Worm (Caenorhabditis elegans) whole organism, L4 larva: ENCODE data around the gene K08D10.11.

Experiments
- D1046.2 ChIP-seq: fragments of 200-800 bp; sonication (Bioruptor generic); IDR thresholded peaks from 2 replicates; pipeline ENCODE4 v1.3.6; 2022; ENCODE audit warnings: missing genetic modification characterization, missing compliant biosample characterization
- F37D6.2 ChIP-seq: sonication (generic microtip); optimal IDR thresholded peaks from 2 replicates; lab custom pipeline; 2016; ENCODE audit warnings: mild to moderate bottlenecking, missing genetic modification characterization, missing compliant biosample characterization
- F49E8.2 ChIP-seq: sonication (generic microtip); optimal IDR thresholded peaks from 2 replicates; lab custom pipeline; 2016; ENCODE audit warnings: missing compliant biosample characterization, mild to moderate bottlenecking, missing genetic modification characterization, borderline replicate concordance
- R02D3.7 ChIP-seq: fragments of 150-350 bp; sonication (generic microtip); optimal IDR thresholded peaks from 3 replicates; lab custom pipeline; 2014; ENCODE audit warnings: missing biosample characterization, missing genetic modification characterization
- T20F7.1 ChIP-seq: fragments of 200-800 bp; sonication (Bioruptor generic); optimal IDR thresholded peaks from 2 replicates; lab custom pipeline; 2018; ENCODE audit warnings: mild to moderate bottlenecking, missing genetic modification characterization, missing compliant biosample characterization
- T26A8.4 ChIP-seq: fragments of 200-800 bp; sonication (Bioruptor generic); IDR thresholded peaks from 2 replicates; pipeline ENCODE4 v1.3.6; 2022; ENCODE audit warnings: missing genetic modification characterization, missing compliant biosample characterization
- Y48G9A.11 ChIP-seq: fragments of 200-800 bp; sonication (Bioruptor generic); IDR thresholded peaks from 2 replicates; pipeline ENCODE4 v1.3.6; 2022; ENCODE audit warnings: missing genetic modification reagents, missing genetic modification characterization, missing compliant biosample characterization
- Y5F2A.4 ChIP-seq: fragments of 200-800 bp; sonication (Bioruptor generic); optimal IDR thresholded peaks from 2 replicates; lab custom pipeline; 2018; ENCODE audit warnings: mild to moderate bottlenecking, missing genetic modification characterization, missing compliant biosample characterization
- attf-4 ChIP-seq: sonication (generic microtip); optimal IDR thresholded peaks from 3 replicates; lab custom pipeline; 2017; ENCODE audit warnings: missing biosample characterization, missing genetic modification characterization
- ceh-20 ChIP-seq: fragments of 200-800 bp; sonication (Bioruptor generic); IDR thresholded peaks from 2 replicates; pipeline ENCODE4 v1.3.6; 2022; ENCODE audit warnings: missing genetic modification reagents, missing genetic modification characterization, missing compliant biosample characterization
- ceh-28 ChIP-seq: fragments of 150-350 bp; optimal IDR thresholded peaks from 2 replicates; lab custom pipeline; 2014; ENCODE audit warnings: missing biosample characterization, missing genetic modification reagents, missing genetic modification characterization
- ctbp-1 ChIP-seq: fragments of 200-800 bp; sonication (Bioruptor generic); IDR thresholded peaks from 2 replicates; pipeline ENCODE4 v1.3.6; 2022; ENCODE audit warnings: missing genetic modification reagents, missing genetic modification characterization, missing compliant biosample characterization
- daf-8 ChIP-seq: fragments of 200-800 bp; sonication (Bioruptor generic); IDR thresholded peaks from 2 replicates; pipeline ENCODE4 v1.3.6; 2022; ENCODE audit warnings: missing genetic modification characterization, missing compliant biosample characterization
- dmd-6 ChIP-seq: fragments of 200-800 bp; sonication (Bioruptor generic); IDR thresholded peaks from 2 replicates; pipeline ENCODE4 v1.3.6; 2022; ENCODE audit warnings: missing genetic modification reagents, missing genetic modification characterization, missing compliant biosample characterization
- dmd-9 ChIP-seq: fragments of 200-800 bp; sonication (Bioruptor generic); IDR thresholded peaks from 2 replicates; pipeline ENCODE4 v1.3.6; 2022; ENCODE audit warnings: missing genetic modification reagents, missing genetic modification characterization, missing compliant biosample characterization
- dve-1 ChIP-seq: sonication (generic microtip); optimal IDR thresholded peaks from 2 replicates; lab custom pipeline; 2017; ENCODE audit warnings: antibody characterized with exemption, mild to moderate bottlenecking, missing genetic modification characterization, missing compliant biosample characterization; ENCODE audit not compliant: insufficient read depth
- egl-43 ChIP-seq: fragments of 200-800 bp; sonication (Bioruptor generic); IDR thresholded peaks from 2 replicates; pipeline ENCODE4 v1.3.6; 2022; ENCODE audit warnings: missing genetic modification reagents, missing genetic modification characterization, missing compliant biosample characterization
- fkh-10 ChIP-seq: fragments of 150-350 bp; optimal IDR thresholded peaks from 2 replicates; lab custom pipeline; 2014; ENCODE audit warnings: missing biosample characterization, missing genetic modification reagents, missing genetic modification characterization
- hlh-11 ChIP-seq: fragments of 200-800 bp; sonication (Bioruptor generic); optimal IDR thresholded peaks from 2 replicates; lab custom pipeline; 2018; ENCODE audit warnings: mild to moderate bottlenecking, missing genetic modification characterization, missing compliant biosample characterization
- hmg-1.1 ChIP-seq: fragments of 200-800 bp; sonication (Bioruptor generic); IDR thresholded peaks from 2 replicates; pipeline ENCODE4 v1.3.6; 2022; ENCODE audit warnings: missing genetic modification reagents, missing genetic modification characterization, missing compliant biosample characterization
- lin-38 ChIP-seq: fragments of 200-800 bp; sonication (Bioruptor generic); IDR thresholded peaks from 2 replicates; pipeline ENCODE4 v1.3.6; 2022; ENCODE audit warnings: missing genetic modification reagents, missing genetic modification characterization, missing compliant biosample characterization
- lir-3 ChIP-seq: sonication (generic microtip); optimal IDR thresholded peaks from 2 replicates; lab custom pipeline; 2016; ENCODE audit warnings: mild to moderate bottlenecking, missing genetic modification characterization, missing compliant biosample characterization
- madf-5 ChIP-seq, 2 experiments: fragments of 200-800 bp; sonication (Bioruptor generic); IDR thresholded peaks; 2 replicates each; pipeline ENCODE4 v1.3.6; 2022; ENCODE audit warnings: missing compliant biosample characterization in 2 of 2, missing genetic modification characterization in 2 of 2
- mep-1 ChIP-seq: fragments of 150-350 bp; sonication (generic microtip); optimal IDR thresholded peaks from 3 replicates; lab custom pipeline; 2014; ENCODE audit warnings: missing biosample characterization, missing genetic modification characterization
- mes-2 ChIP-seq: sonication (generic microtip); optimal IDR thresholded peaks from 2 replicates; lab custom pipeline; 2016; ENCODE audit warnings: missing genotype, mild to moderate bottlenecking, missing genetic modification characterization, missing compliant biosample characterization; ENCODE audit not compliant: poor library complexity, severe bottlenecking
- mxl-2 ChIP-seq: fragments of 200-800 bp; sonication (Bioruptor generic); conservative IDR thresholded peaks from 2 replicates; pipeline ENCODE4 v1.3.6; 2022; ENCODE audit warnings: missing genetic modification reagents, missing genetic modification characterization, missing compliant biosample characterization
- nhr-11 ChIP-seq: fragments of 150-350 bp; optimal IDR thresholded peaks from 2 replicates; lab custom pipeline; 2014; ENCODE audit warnings: missing biosample characterization, missing genetic modification characterization
- nhr-25 ChIP-seq: sonication (generic microtip); optimal IDR thresholded peaks from 2 replicates; lab custom pipeline; 2017; ENCODE audit warnings: missing genetic modification characterization, mild to moderate bottlenecking, missing compliant biosample characterization, antibody characterized with exemption, moderate library complexity, borderline replicate concordance; ENCODE audit not compliant: insufficient read depth
- nhr-41 ChIP-seq: fragments of 200-800 bp; sonication (Bioruptor generic); IDR thresholded peaks from 2 replicates; pipeline ENCODE4 v1.3.6; 2022; ENCODE audit warnings: missing genetic modification reagents, missing genetic modification characterization, missing compliant biosample characterization
- nhr-42 ChIP-seq: fragments of 200-800 bp; sonication (Bioruptor generic); IDR thresholded peaks from 2 replicates; pipeline ENCODE4 v1.3.6; 2022; ENCODE audit warnings: missing genetic modification characterization, missing compliant biosample characterization
- pha-4 ChIP-seq, 2 experiments: fragments of 150-350 bp in 1 of 2; fragments of 200-800 bp in 1 of 2; sonication (Bioruptor generic) in 1 of 2; IDR thresholded peaks in 1 of 2; optimal IDR thresholded peaks in 1 of 2; 2 replicates each; pipeline versions ENCODE4 v1.3.6 to Lab custom; 2014 to 2022; ENCODE audit warnings: missing genetic modification characterization in 2 of 2, missing genetic modification reagents in 2 of 2, missing biosample characterization in 1 of 2, missing compliant biosample characterization in 1 of 2
- php-3 ChIP-seq: fragments of 200-800 bp; sonication (Bioruptor generic); IDR thresholded peaks from 2 replicates; pipeline ENCODE4 v1.3.6; 2022; ENCODE audit warnings: missing genetic modification reagents, missing genetic modification characterization, missing compliant biosample characterization
- sdz-12 ChIP-seq: fragments of 200-800 bp; sonication (Bioruptor generic); optimal IDR thresholded peaks from 2 replicates; lab custom pipeline; 2018; ENCODE audit warnings: mild to moderate bottlenecking, missing genetic modification characterization, missing compliant biosample characterization
- set-16 ChIP-seq: fragments of 200-800 bp; sonication (Bioruptor generic); IDR thresholded peaks from 2 replicates; pipeline ENCODE4 v1.3.6; 2022; ENCODE audit warnings: missing genetic modification reagents, missing genetic modification characterization, missing compliant biosample characterization
- skn-1 ChIP-seq: fragments of 150-350 bp; optimal IDR thresholded peaks from 2 replicates; lab custom pipeline; 2014; ENCODE audit warnings: missing biosample characterization, missing genetic modification characterization
- snpc-4 ChIP-seq: fragments of 150-350 bp; optimal IDR thresholded peaks from 2 replicates; lab custom pipeline; 2014; ENCODE audit warnings: missing biosample characterization, missing genetic modification characterization
- unc-130 ChIP-seq: sonication (generic microtip); optimal IDR thresholded peaks from 2 replicates; lab custom pipeline; 2016; ENCODE audit warnings: missing genetic modification reagents, missing genetic modification characterization, missing compliant biosample characterization
- unc-39 ChIP-seq: sonication (generic microtip); optimal IDR thresholded peaks from 2 replicates; lab custom pipeline; 2017; ENCODE audit warnings: missing biosample characterization, missing genetic modification characterization
- ztf-7 ChIP-seq: fragments of 150-350 bp; optimal IDR thresholded peaks from 2 replicates; lab custom pipeline; 2014; ENCODE audit warnings: missing biosample characterization, missing genetic modification characterization

Gene K08D10.11

DNA sequence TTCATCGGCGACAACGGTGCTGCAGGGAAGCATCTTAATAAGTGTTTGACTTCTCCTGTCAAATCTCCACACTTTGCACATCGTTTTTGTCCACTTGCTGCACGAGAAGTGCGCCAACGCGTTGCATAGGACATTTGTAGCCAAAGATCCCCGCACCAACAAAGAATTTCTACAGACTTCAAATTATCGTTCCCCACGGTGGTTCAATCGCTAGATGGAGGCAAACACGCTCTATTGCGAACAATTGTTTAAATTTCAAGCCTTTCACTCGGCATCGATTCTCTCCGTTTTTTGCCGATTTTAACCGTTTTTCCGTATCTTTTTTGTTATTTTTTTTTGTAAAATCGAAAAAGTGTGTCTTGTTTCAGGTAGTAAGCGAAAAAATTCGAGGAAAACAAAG is 6.0 kb downstream of the K08D10.11 start:
- peak; percentile 87 for TF ChIP-seq lin-38
- 0 out of 2 replicates have a peak, but pooled peaks have one; percentile 25 for TF ChIP-seq hmg-1.1 (GFP tag; lab: Robert Waterston, UW)

DNA sequence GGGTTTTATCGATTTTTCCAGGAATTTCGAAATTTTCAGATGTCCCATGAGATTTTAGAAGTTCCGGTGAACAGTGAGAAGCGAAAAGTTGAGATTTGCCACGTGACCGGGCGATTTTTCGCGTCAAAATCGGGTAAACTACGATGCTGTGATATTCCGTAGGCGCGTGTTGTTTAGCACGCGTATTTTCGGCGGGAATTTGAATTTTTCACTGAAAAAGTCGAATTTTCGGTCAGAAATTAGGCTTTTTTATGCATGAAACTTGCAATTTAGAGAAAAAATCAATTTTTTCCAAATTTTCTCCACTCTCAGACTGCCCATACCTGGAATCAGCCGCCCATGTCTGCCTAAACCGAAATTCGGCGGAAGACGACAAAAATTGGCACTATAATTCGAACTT is 7.6 kb downstream of the K08D10.11 start, which contains the start of gene tsen-34:
Gene tsen-34 (plus strand): TSS at position 34 of the 400 bp plus-strand sequence.
- TF ChIP-seq Y5F2A.4 (GFP tag; lab: Kevin White, UChicago) (no peak), nhr-11 (tag; lab: Kevin White, UChicago) (no peak), Y48G9A.11 (0 out of 2 replicates have a peak, but pooled peaks have one; percentile 19), D1046.2 (GFP tag; lab: Robert Waterston, UW) (no peak), hmg-1.1 (GFP tag; lab: Robert Waterston, UW) (no peak)

ce11 chrIV:4177560-4177959 is 8.4 kb downstream of the K08D10.11 start:
- TF ChIP-seq daf-8 (GFP tag; lab: Robert Waterston, UW) (no peak), Y48G9A.11 (peak; percentile 89)
- TF ChIP-seq, all 104 proteins: peak for 1

DNA sequence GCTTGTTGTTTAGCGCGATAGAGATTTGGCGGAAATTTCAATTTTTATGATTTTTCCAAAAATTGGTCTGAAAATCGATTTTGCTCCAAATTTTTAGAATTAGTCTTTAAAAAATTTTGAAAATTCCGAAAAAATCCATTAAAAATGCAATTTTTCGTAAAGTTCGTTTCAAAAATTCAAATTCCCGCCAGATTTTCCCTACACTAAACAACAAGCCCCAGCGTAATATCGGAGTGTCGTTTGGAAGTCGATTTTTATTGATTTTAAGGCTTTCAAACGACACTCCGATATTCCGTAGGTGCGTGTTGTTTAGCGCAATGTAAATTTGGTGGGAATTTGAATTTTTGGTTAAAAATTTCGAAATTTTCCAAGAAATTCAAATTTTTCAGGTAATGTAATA is 9.3 kb downstream of the K08D10.11 start:
- TF ChIP-seq mes-2 (tag; lab: Kevin White, UChicago) (no peak), sdz-12 (GFP tag; lab: Kevin White, UChicago) (no peak), dmd-6 (GFP tag; lab: Robert Waterston, UW) (no peak), T26A8.4 (no peak), Y48G9A.11 (peak; percentile 97), mep-1 (tag; lab: Kevin White, UChicago) (no peak), attf-4 (no peak), lir-3 (tag; lab: Kevin White, UChicago) (no peak), dve-1 (tag; lab: Kevin White, UChicago) (no peak), unc-130 (no peak), set-16 (GFP tag; lab: Robert Waterston, UW) (no peak), lin-38 (peak; percentile 25; the same call in 1 of the 2 replicates), F49E8.2 (tag; lab: Kevin White, UChicago) (peak; percentile 71), unc-39 (no peak), T20F7.1 (GFP tag; lab: Kevin White, UChicago) (peak; percentile 19), pha-4 (GFP tag; IDR thresholded peaks at IDR 0.05; lab: Robert Waterston, UW) (no peak), pha-4 (tag; optimal IDR thresholded peaks at IDR 0.05; lab: Kevin White, UChicago) (no peak)

ce11 chrIV:4176088-4176487 is 9.9 kb downstream of the K08D10.11 start, which contains the start of gene dnj-15:
dnj-15 (plus strand) TSS chrIV:4176388.
- no peak for TF ChIP-seq F37D6.2
- TF ChIP-seq nhr-25 (tag; lab: Kevin White, UChicago), result no peak
- no peak for TF ChIP-seq dmd-9 (GFP tag; lab: Robert Waterston, UW)
- no peak for TF ChIP-seq D1046.2 (GFP tag; lab: Robert Waterston, UW)

DNA sequence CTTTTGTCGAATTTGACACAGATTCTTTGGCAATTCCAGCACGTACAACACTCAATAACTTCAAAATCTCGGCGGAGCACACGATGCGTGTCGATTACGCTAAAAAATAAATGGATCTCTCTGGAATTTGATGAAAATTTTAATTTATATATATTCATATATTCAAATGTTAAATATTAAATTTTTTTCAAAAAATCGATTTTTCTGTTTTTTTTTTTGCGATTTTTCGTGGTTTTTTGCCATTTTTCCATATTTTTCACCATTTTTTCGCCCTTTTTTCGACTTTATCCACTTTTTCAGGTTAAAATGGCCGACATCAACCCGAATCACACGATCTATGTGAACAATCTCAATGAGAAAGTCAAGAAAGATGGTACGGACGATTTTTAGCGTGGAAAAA is 12.2 kb downstream of the K08D10.11 start, which contains the start of gene rnp-3:
Gene rnp-3 (plus strand): TSS at position 301 of the 400 bp plus-strand sequence.
- no peak for TF ChIP-seq dmd-9 (GFP tag; lab: Robert Waterston, UW)
- no peak for TF ChIP-seq set-16 (GFP tag; lab: Robert Waterston, UW)
- no peak for TF ChIP-seq ctbp-1 (GFP tag; lab: Robert Waterston, UW)
- TF ChIP-seq mxl-2, result no peak
- no peak for TF ChIP-seq nhr-41
- no peak for TF ChIP-seq ztf-7 (tag; lab: Kevin White, UChicago)
- no peak for TF ChIP-seq ceh-20
- TF ChIP-seq R02D3.7, result no peak
- no peak for TF ChIP-seq egl-43 (GFP tag; lab: Robert Waterston, UW)
- TF ChIP-seq madf-5 (GFP tag; IDR thresholded peaks at IDR 0.05; lab: Robert Waterston, UW), result no peak
- no peak for TF ChIP-seq snpc-4 (tag; lab: Kevin White, UChicago)
- no peak for TF ChIP-seq ceh-28
- no peak for TF ChIP-seq php-3 (GFP tag; lab: Robert Waterston, UW)
- no peak for TF ChIP-seq fkh-10 (GFP tag; lab: Kevin White, UChicago)
- no peak for TF ChIP-seq hlh-11 (tag; lab: Kevin White, UChicago)
- TF ChIP-seq skn-1 (tag; lab: Kevin White, UChicago), result no peak
- TF ChIP-seq nhr-42, result no peak
- no peak for TF ChIP-seq dve-1 (tag; lab: Kevin White, UChicago)
